Fruit fly (Drosophila melanogaster) whole organism, embryonic: ENCODE measurements around the gene Pp1alpha-96A.

Source experiments
- BEAF-32 ChIP-seq: fragments of 200-800 bp; sonication (Bioruptor generic); optimal IDR thresholded peaks from 3 replicates; lab custom pipeline; 2017; ENCODE audit warnings: missing biosample characterization, missing genetic modification characterization, mild to moderate bottlenecking, moderate library complexity, missing genetic modification reagents
- CG10267 ChIP-seq: fragments of 200-800 bp; sonication (Bioruptor generic); optimal IDR thresholded peaks from 2 replicates; lab custom pipeline; 2018; ENCODE audit warnings: missing biosample characterization, mild to moderate bottlenecking, missing genetic modification characterization, moderate library complexity
- CG10431 ChIP-seq: fragments of 200-800 bp; sonication (Bioruptor generic); optimal IDR thresholded peaks from 3 replicates; lab custom pipeline; 2018; ENCODE audit warnings: missing biosample characterization, mild to moderate bottlenecking, missing genetic modification characterization
- CG12104 ChIP-seq: fragments of 200-800 bp; sonication (Bioruptor generic); optimal IDR thresholded peaks from 3 replicates; lab custom pipeline; 2016; ENCODE audit warnings: missing biosample characterization, missing genetic modification characterization
- CG12391 ChIP-seq: fragments of 200-800 bp; sonication (Bioruptor generic); optimal IDR thresholded peaks from 3 replicates; lab custom pipeline; 2018; ENCODE audit warnings: missing biosample characterization, mild to moderate bottlenecking, missing genetic modification characterization, moderate library complexity
- CG15514 ChIP-seq: fragments of 200-800 bp; sonication (Bioruptor generic); optimal IDR thresholded peaks from 3 replicates; lab custom pipeline; 2017; ENCODE audit warnings: missing biosample characterization, missing genetic modification characterization, mild to moderate bottlenecking, moderate library complexity, missing genetic modification reagents
- CG17186 ChIP-seq: fragments of 200-800 bp; sonication (Bioruptor generic); optimal IDR thresholded peaks from 3 replicates; lab custom pipeline; 2017; ENCODE audit warnings: missing biosample characterization, missing genetic modification reagents, missing genetic modification characterization
- CG2116 ChIP-seq: fragments of 200-800 bp; sonication (Bioruptor generic); optimal IDR thresholded peaks from 3 replicates; lab custom pipeline; 2018; ENCODE audit warnings: missing biosample characterization, mild to moderate bottlenecking, missing genetic modification characterization
- CG2129 ChIP-seq: fragments of 200-800 bp; sonication (Bioruptor generic); IDR thresholded peaks from 2 replicates; pipeline ENCODE4 v1.3.6; 2022; ENCODE audit warnings: missing biosample characterization, missing genetic modification characterization; ENCODE audit not compliant: partially characterized antibody
- CG2678 ChIP-seq: fragments of 200-800 bp; sonication (Bioruptor generic); optimal IDR thresholded peaks from 3 replicates; lab custom pipeline; 2019; ENCODE audit warnings: missing biosample characterization, mild to moderate bottlenecking, missing genetic modification characterization, moderate library complexity
- CG31388 ChIP-seq: fragments of 200-800 bp; sonication (Bioruptor generic); optimal IDR thresholded peaks from 2 replicates; lab custom pipeline; 2016; ENCODE audit warnings: missing biosample characterization, missing genetic modification characterization
- CG34224 ChIP-seq: fragments of 200-800 bp; sonication (Bioruptor generic); IDR thresholded peaks from 3 replicates; pipeline ENCODE4 v1.3.6; 2022; ENCODE audit warnings: missing biosample characterization, missing genetic modification characterization; ENCODE audit not compliant: partially characterized antibody
- CG7372 ChIP-seq: fragments of 200-800 bp; sonication (Bioruptor generic); IDR thresholded peaks from 2 replicates; pipeline ENCODE4 v1.3.6; 2022; ENCODE audit warnings: missing biosample characterization, missing genetic modification characterization
- CG8281 ChIP-seq: fragments of 200-800 bp; sonication (Bioruptor generic); optimal IDR thresholded peaks from 2 replicates; lab custom pipeline; 2018; ENCODE audit warnings: missing biosample characterization, mild to moderate bottlenecking, missing genetic modification characterization, moderate library complexity
- CG8478 ChIP-seq: fragments of >200 bp; optimal IDR thresholded peaks from 2 replicates; lab custom pipeline; 2018
- CG9876 ChIP-seq: fragments of 200-800 bp; sonication (Bioruptor generic); optimal IDR thresholded peaks from 2 replicates; lab custom pipeline; 2016; ENCODE audit warnings: missing biosample characterization, missing genetic modification characterization
- CoRest ChIP-seq: fragments of 200-800 bp; sonication (Bioruptor generic); optimal IDR thresholded peaks from 3 replicates; lab custom pipeline; 2018; ENCODE audit warnings: missing biosample characterization, mild to moderate bottlenecking, missing genetic modification characterization, moderate library complexity
- CrebB ChIP-seq: fragments of 200-800 bp; sonication (Bioruptor generic); optimal IDR thresholded peaks from 3 replicates; lab custom pipeline; 2018; ENCODE audit warnings: missing biosample characterization, mild to moderate bottlenecking, missing genetic modification characterization
- Dp ChIP-seq: fragments of 200-800 bp; sonication (Bioruptor generic); optimal IDR thresholded peaks from 2 replicates; lab custom pipeline; 2018; ENCODE audit warnings: missing biosample characterization, mild to moderate bottlenecking, missing genetic modification characterization, moderate library complexity
- E2f2 ChIP-seq: fragments of 200-800 bp; sonication (Bioruptor generic); IDR thresholded peaks from 2 replicates; pipeline ENCODE4 v1.3.6; 2022; ENCODE audit warnings: missing biosample characterization, missing genetic modification characterization
- Elba2 ChIP-seq: fragments of 200-800 bp; sonication (Bioruptor generic); optimal IDR thresholded peaks from 3 replicates; lab custom pipeline; 2016; ENCODE audit warnings: missing biosample characterization, missing genetic modification characterization
- HLH4C ChIP-seq: fragments of 200-800 bp; sonication (Bioruptor generic); IDR thresholded peaks from 3 replicates; pipeline ENCODE4 v1.3.6; 2022; ENCODE audit warnings: missing biosample characterization, missing genetic modification characterization; ENCODE audit not compliant: partially characterized antibody
- Med ChIP-seq: fragments of 200-800 bp; sonication (Bioruptor generic); peaks from one replicate; lab custom pipeline; 2016; ENCODE audit warnings: missing biosample characterization, missing genetic modification characterization, mild to moderate bottlenecking, inconsistent platforms, moderate library complexity
- Myb ChIP-seq: fragments of 200-800 bp; sonication (Bioruptor generic); optimal IDR thresholded peaks from 2 replicates; lab custom pipeline; 2016; ENCODE audit warnings: missing biosample characterization, missing genetic modification characterization
- Opbp ChIP-seq: fragments of 200-800 bp; sonication (Bioruptor generic); IDR thresholded peaks from 3 replicates; pipeline ENCODE4 v1.3.6; 2022; ENCODE audit warnings: missing biosample characterization, missing genetic modification characterization; ENCODE audit not compliant: partially characterized antibody
- Sin3A ChIP-seq: fragments of >200 bp; optimal IDR thresholded peaks from 2 replicates; lab custom pipeline; 2018
- Sry-δ ChIP-seq: fragments of 200-800 bp; sonication (Bioruptor generic); optimal IDR thresholded peaks from 2 replicates; lab custom pipeline; 2016; ENCODE audit warnings: missing biosample characterization, missing genetic modification characterization
- Stat92E ChIP-seq, 3 experiments: fragments of >200 bp in 2 of 3; fragments of 200-800 bp in 1 of 3; sonication (Bioruptor generic) in 1 of 3; optimal IDR thresholded peaks; 2 replicates each; lab custom pipeline; 2017 to 2019; ENCODE audit warnings: missing biosample characterization in 3 of 3, missing genetic modification characterization in 3 of 3, mild to moderate bottlenecking in 1 of 3, moderate library complexity in 1 of 3
- abd-A ChIP-seq: fragments of 200-800 bp; sonication (Bioruptor generic); optimal IDR thresholded peaks from 3 replicates; lab custom pipeline; 2019; ENCODE audit warnings: missing biosample characterization, mild to moderate bottlenecking, missing genetic modification characterization, moderate library complexity
- amos ChIP-seq: fragments of 200-800 bp; sonication (Bioruptor generic); IDR thresholded peaks from 2 replicates; pipeline ENCODE4 v1.3.6; 2022; ENCODE audit warnings: missing biosample characterization, missing genetic modification characterization; ENCODE audit not compliant: partially characterized antibody
- ato ChIP-seq: fragments of 200-800 bp; sonication (Bioruptor generic); IDR thresholded peaks from 2 replicates; pipeline ENCODE4 v1.3.6; 2022; ENCODE audit warnings: missing biosample characterization, missing genetic modification characterization; ENCODE audit not compliant: partially characterized antibody
- bsh ChIP-seq, 2 experiments: fragments of 200-800 bp; sonication (Bioruptor generic); optimal IDR thresholded peaks; 2 replicates each; lab custom pipeline; 2017 to 2018; ENCODE audit warnings: mild to moderate bottlenecking in 2 of 2, missing biosample characterization in 2 of 2, missing genetic modification characterization in 2 of 2, moderate library complexity in 1 of 2
- crp ChIP-seq, 2 experiments: fragments of 200-800 bp; sonication (Bioruptor generic); optimal IDR thresholded peaks; 2 replicates in 1 of 2; 3 replicates in 1 of 2; lab custom pipeline; 2017; ENCODE audit warnings: missing biosample characterization in 2 of 2, missing genetic modification characterization in 2 of 2, mild to moderate bottlenecking in 1 of 2, moderate library complexity in 1 of 2
- fru ChIP-seq: fragments of >200 bp; optimal IDR thresholded peaks from 2 replicates; lab custom pipeline; 2017
- gfzf ChIP-seq: fragments of 200-800 bp; sonication (Bioruptor generic); optimal IDR thresholded peaks from 2 replicates; lab custom pipeline; 2016; ENCODE audit warnings: missing biosample characterization, mild to moderate bottlenecking, missing genetic modification characterization, moderate library complexity
- hkb ChIP-seq, 2 experiments: fragments of 200-800 bp in 1 of 2; fragments of >200 bp in 1 of 2; sonication (Bioruptor generic) in 1 of 2; IDR thresholded peaks in 1 of 2; optimal IDR thresholded peaks in 1 of 2; 2 replicates each; pipeline versions ENCODE4 v1.3.6 to Lab custom; 2017 to 2022; ENCODE audit warnings: missing biosample characterization in 1 of 2, missing genetic modification characterization in 1 of 2
- nom ChIP-seq: fragments of 200-800 bp; sonication (Bioruptor generic); optimal IDR thresholded peaks from 2 replicates; lab custom pipeline; 2017; ENCODE audit warnings: missing biosample characterization, missing genetic modification characterization, mild to moderate bottlenecking, moderate library complexity, missing genetic modification reagents
- pan ChIP-seq, 4 experiments: fragments of >200 bp in 3 of 4; fragments of 200-800 bp in 1 of 4; sonication (Bioruptor generic) in 1 of 4; optimal IDR thresholded peaks in 3 of 4; IDR thresholded peaks in 1 of 4; 2 replicates each; pipeline versions ENCODE4 v1.3.6 to Lab custom; 2017 to 2022; ENCODE audit warnings: missing biosample characterization in 2 of 4, missing genetic modification characterization in 2 of 4, mixed read lengths in 1 of 4
- pfk ChIP-seq: fragments of 200-800 bp; sonication (Bioruptor generic); optimal IDR thresholded peaks from 2 replicates; lab custom pipeline; 2018; ENCODE audit warnings: missing biosample characterization, mild to moderate bottlenecking, missing genetic modification characterization, moderate library complexity
- psq ChIP-seq: fragments of 200-800 bp; sonication (Bioruptor generic); optimal IDR thresholded peaks from 2 replicates; lab custom pipeline; 2017; ENCODE audit warnings: missing biosample characterization, missing genetic modification characterization
- pzg ChIP-seq: fragments of 200-800 bp; sonication (Bioruptor generic); optimal IDR thresholded peaks from 3 replicates; lab custom pipeline; 2018; ENCODE audit warnings: missing biosample characterization, mild to moderate bottlenecking, missing genetic modification characterization, moderate library complexity
- sc ChIP-seq, 3 experiments: fragments of >200 bp in 2 of 3; fragments of 200-800 bp in 1 of 3; sonication (Bioruptor generic) in 1 of 3; optimal IDR thresholded peaks; 2 replicates in 2 of 3; 3 replicates in 1 of 3; lab custom pipeline; 2017; ENCODE audit warnings: mild to moderate bottlenecking in 1 of 3, missing biosample characterization in 1 of 3, missing genetic modification characterization in 1 of 3, missing genetic modification reagents in 1 of 3
- sqz ChIP-seq: fragments of 200-800 bp; sonication (Bioruptor generic); optimal IDR thresholded peaks from 3 replicates; lab custom pipeline; 2018; ENCODE audit warnings: missing biosample characterization, mild to moderate bottlenecking, missing genetic modification characterization
- sr ChIP-seq: fragments of 200-800 bp; sonication (Bioruptor generic); IDR thresholded peaks from 3 replicates; pipeline ENCODE4 v1.3.6; 2022; ENCODE audit warnings: missing biosample characterization, missing genetic modification characterization
- tna ChIP-seq: fragments of 200-800 bp; sonication (Bioruptor generic); IDR thresholded peaks from 2 replicates; pipeline ENCODE4 v1.3.6; 2022; ENCODE audit warnings: missing biosample characterization, missing genetic modification characterization; ENCODE audit not compliant: partially characterized antibody
- twi ChIP-seq: fragments of 200-800 bp; optimal IDR thresholded peaks from 2 replicates; lab custom pipeline; 2019; ENCODE audit warnings: missing biosample characterization, mild to moderate bottlenecking, missing genetic modification characterization, moderate library complexity
- unc-4 ChIP-seq: fragments of 200-800 bp; sonication (Bioruptor generic); IDR thresholded peaks from 2 replicates; pipeline ENCODE4 v1.3.6; 2022; ENCODE audit warnings: missing biosample characterization, missing genetic modification characterization; ENCODE audit not compliant: partially characterized antibody

Gene Pp1alpha-96A

DNA sequence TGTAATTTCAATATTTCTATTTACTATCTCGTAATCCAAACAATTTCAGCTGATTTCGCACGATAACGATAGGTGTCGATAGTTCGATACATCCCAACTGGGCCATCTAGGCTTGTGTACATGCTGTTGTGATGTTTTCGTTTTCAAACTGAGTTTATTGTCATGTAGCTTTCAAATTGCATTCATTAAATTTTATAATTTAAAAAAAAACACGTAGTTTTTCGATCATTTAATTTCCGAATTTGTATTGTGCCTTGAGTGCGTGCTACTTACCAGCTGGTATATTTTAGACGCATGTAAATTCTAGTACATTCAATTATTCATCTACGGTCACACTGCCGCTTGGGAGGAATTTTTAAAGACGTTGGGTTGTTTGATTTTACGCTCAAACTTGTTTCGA, 12.3 kb downstream of the Pp1alpha-96A start, which contains the start of the genes CG13623 and ana1 (continued):
- TF ChIP-seq ato (GFP tag; lab: Robert Waterston, UW) (0 out of 2 replicates have a peak, but pooled peaks have one; percentile 15), CG2116 (GFP tag; lab: Kevin White, UChicago) (peak; percentile 68), pfk (GFP tag; lab: Kevin White, UChicago) (no peak), HLH4C (GFP tag; lab: Robert Waterston, UW) (peak; percentile 59; the same call in 1 of the 3 replicates), amos (GFP tag; lab: Robert Waterston, UW) (peak; percentile 41; the same call in 1 of the 2 replicates), gfzf (GFP tag; lab: Kevin White, UChicago) (peak; percentile 87), pzg (peak; percentile 79), CG2129 (GFP tag; lab: Robert Waterston, UW) (peak; percentile 21; the same call in 1 of the 2 replicates), CG15514 (peak; percentile 45), unc-4 (GFP tag; lab: Robert Waterston, UW) (peak; percentile 69), fru (lab: Kevin White, UChicago) (no peak), CG7372 (no peak), Sry-δ (GFP tag; lab: Kevin White, UChicago) (peak; percentile 63), Myb (GFP tag; lab: Kevin White, UChicago) (peak; percentile 72), CG8281 (tag; lab: Kevin White, UChicago) (no peak), CG34224 (peak; percentile 67; the same call in 2 of the 3 replicates), CG31388 (GFP tag; lab: Kevin White, UChicago) (no peak), psq (GFP tag; lab: Kevin White, UChicago) (no peak), hkb (optimal IDR thresholded peaks at IDR 0.05; lab: Kevin White, UChicago) (peak; percentile 20), hkb (GFP tag; IDR thresholded peaks at IDR 0.05; lab: Robert Waterston, UW) (no peak), CG10431 (GFP tag; lab: Kevin White, UChicago) (no peak), Stat92E (GFP tag; optimal IDR thresholded peaks at IDR 0.05; lab: Kevin White, UChicago) (peak in 1 of 3 experiments; percentile 21), CrebB (tag; lab: Kevin White, UChicago) (no peak), Dp (GFP tag; lab: Kevin White, UChicago) (peak; percentile 78), CG17186 (GFP tag; lab: Kevin White, UChicago) (peak; percentile 89), CG2678 (tag; lab: Kevin White, UChicago) (no peak), crp (GFP tag; optimal IDR thresholded peaks at IDR 0.05; lab: Kevin White, UChicago) (peak; percentile 51 to 87), sc (optimal IDR thresholded peaks at IDR 0.05; lab: Kevin White, UChicago) (no peak), sc (GFP tag; optimal IDR thresholded peaks at IDR 0.05; lab: Kevin White, UChicago) (no peak), CG12391 (tag; lab: Kevin White, UChicago) (no peak), sqz (no peak), pan (optimal IDR thresholded peaks at IDR 0.05; lab: Kevin White, UChicago) (no peak), pan (GFP tag; optimal IDR thresholded peaks at IDR 0.05 in 1 of 2, IDR thresholded peaks at IDR 0.05 in 1 of 2) (no peak), CG10267 (tag; lab: Kevin White, UChicago) (peak; percentile 49), Med (peak; percentile 55), CG9876 (GFP tag; lab: Kevin White, UChicago) (no peak), CG8478 (lab: Kevin White, UChicago) (no peak), CoRest (tag; lab: Kevin White, UChicago) (peak; percentile 34), twi (no peak), nom (GFP tag; lab: Kevin White, UChicago) (no peak), CG12104 (GFP tag; lab: Kevin White, UChicago) (no peak), Opbp (GFP tag; lab: Robert Waterston, UW) (no peak), abd-A (tag; lab: Kevin White, UChicago) (no peak), tna (peak; percentile 21; the same call in 1 of the 2 replicates), Elba2 (GFP tag; lab: Kevin White, UChicago) (peak; percentile 51), bsh (GFP tag; optimal IDR thresholded peaks at IDR 0.05; lab: Kevin White, UChicago) (no peak), sr (GFP tag; lab: Robert Waterston, UW) (no peak), BEAF-32 (GFP tag; lab: Kevin White, UChicago) (peak; percentile 72), Sin3A (lab: Kevin White, UChicago) (peak; percentile 70), E2f2 (peak; percentile 85)
